Worm (Caenorhabditis elegans) whole organism, young adult: ENCODE measurements around the gene sqv-1.

ENCODE experiments used
- B0019.2 ChIP-seq: fragments of 200-800 bp; sonication (Bioruptor generic); conservative IDR thresholded peaks from 2 replicates; pipeline ENCODE4 v1.3.6; 2022; ENCODE audit warnings: missing genetic modification reagents, missing genetic modification characterization, missing compliant biosample characterization
- B0336.3 ChIP-seq: fragments of 200-800 bp; sonication (Bioruptor generic); IDR thresholded peaks from 2 replicates; pipeline ENCODE4 v1.3.6; 2022; ENCODE audit warnings: missing genetic modification characterization, missing compliant biosample characterization
- F23B12.7 ChIP-seq: sonication (generic microtip); optimal IDR thresholded peaks from 2 replicates; lab custom pipeline; 2017; ENCODE audit warnings: missing genetic modification characterization, mild to moderate bottlenecking, missing compliant biosample characterization, antibody characterized with exemption, moderate library complexity; ENCODE audit not compliant: insufficient read depth
- F39B2.1 ChIP-seq: fragments of 200-800 bp; sonication (Bioruptor generic); IDR thresholded peaks from 2 replicates; pipeline ENCODE4 v1.3.6; 2022; ENCODE audit warnings: missing genetic modification reagents, missing genetic modification characterization, missing compliant biosample characterization
- F49E8.2 ChIP-seq: sonication (generic microtip); optimal IDR thresholded peaks from 3 replicates; lab custom pipeline; 2017; ENCODE audit warnings: missing genetic modification characterization, mild to moderate bottlenecking, missing compliant biosample characterization, antibody characterized with exemption, moderate library complexity; ENCODE audit not compliant: insufficient read depth
- F55B11.4 ChIP-seq: sonication (generic microtip); optimal IDR thresholded peaks from 2 replicates; lab custom pipeline; 2016; ENCODE audit warnings: missing compliant biosample characterization, missing genetic modification characterization, borderline replicate concordance; ENCODE audit not compliant: insufficient read depth
- Y53G8AR.9 ChIP-seq: fragments of 200-800 bp; sonication (Bioruptor generic); conservative IDR thresholded peaks from 2 replicates; pipeline ENCODE4 v1.3.6; 2022; ENCODE audit warnings: missing genetic modification reagents, missing genetic modification characterization, missing compliant biosample characterization
- atf-7 ChIP-seq: sonication (generic microtip); optimal IDR thresholded peaks from 2 replicates; lab custom pipeline; 2017; ENCODE audit warnings: mild to moderate bottlenecking, missing genetic modification characterization, missing compliant biosample characterization
- ccch-3 ChIP-seq: fragments of 200-800 bp; sonication (Bioruptor generic); optimal IDR thresholded peaks from 2 replicates; lab custom pipeline; 2018; ENCODE audit warnings: mild to moderate bottlenecking, missing genetic modification characterization, missing compliant biosample characterization
- cebp-2 ChIP-seq: fragments of 200-800 bp; sonication (Bioruptor generic); IDR thresholded peaks from 2 replicates; pipeline ENCODE4 v1.3.6; 2022; ENCODE audit warnings: missing genetic modification characterization, missing compliant biosample characterization
- ceh-79 ChIP-seq: sonication (generic microtip); optimal IDR thresholded peaks from 2 replicates; lab custom pipeline; 2017; ENCODE audit warnings: mild to moderate bottlenecking, missing genetic modification characterization, missing compliant biosample characterization
- ceh-91 ChIP-seq: fragments of 200-800 bp; sonication (Bioruptor generic); IDR thresholded peaks from 2 replicates; pipeline ENCODE4 v1.3.6; 2022; ENCODE audit warnings: missing genetic modification reagents, missing genetic modification characterization, missing compliant biosample characterization
- chd-7 ChIP-seq: sonication (generic microtip); optimal IDR thresholded peaks from 2 replicates; lab custom pipeline; 2016; ENCODE audit warnings: mild to moderate bottlenecking, missing genetic modification characterization, moderate library complexity, missing compliant biosample characterization
- die-1 ChIP-seq: sonication (generic microtip); optimal IDR thresholded peaks from 2 replicates; lab custom pipeline; 2016; ENCODE audit warnings: missing genotype, mild to moderate bottlenecking, missing genetic modification characterization, missing compliant biosample characterization
- dox-1 ChIP-seq: fragments of 200-800 bp; sonication (Bioruptor generic); IDR thresholded peaks from 2 replicates; pipeline ENCODE4 v1.3.6; 2022; ENCODE audit warnings: missing genetic modification reagents, missing genetic modification characterization, missing compliant biosample characterization
- egl-18 ChIP-seq: fragments of 200-800 bp; sonication (Bioruptor generic); IDR thresholded peaks from 2 replicates; pipeline ENCODE4 v1.3.6; 2022; ENCODE audit warnings: missing genetic modification reagents, missing genetic modification characterization, missing compliant biosample characterization
- egl-44 ChIP-seq: fragments of 200-800 bp; sonication (Bioruptor generic); IDR thresholded peaks from 2 replicates; pipeline ENCODE4 v1.3.6; 2022; ENCODE audit warnings: missing genetic modification reagents, missing genetic modification characterization, missing compliant biosample characterization
- fkh-3 ChIP-seq: sonication (generic microtip); optimal IDR thresholded peaks from 2 replicates; lab custom pipeline; 2016; ENCODE audit warnings: mild to moderate bottlenecking, missing genetic modification characterization, missing compliant biosample characterization
- him-1 ChIP-seq: sonication (generic microtip); optimal IDR thresholded peaks from 2 replicates; lab custom pipeline; 2016; ENCODE audit warnings: missing genotype, missing genetic modification reagents, missing genetic modification characterization, missing compliant biosample characterization
- let-526 ChIP-seq: fragments of 200-800 bp; sonication (Bioruptor generic); IDR thresholded peaks from 2 replicates; pipeline ENCODE4 v1.3.6; 2022; ENCODE audit warnings: missing genetic modification reagents, missing genetic modification characterization, missing compliant biosample characterization
- let-607 ChIP-seq, 2 experiments: fragments of 200-800 bp in 1 of 2; sonication (Bioruptor generic) in 1 of 2; sonication (generic microtip) in 1 of 2; optimal IDR thresholded peaks; 2 replicates each; lab custom pipeline; 2016 to 2018; ENCODE audit warnings: mild to moderate bottlenecking in 2 of 2, missing compliant biosample characterization in 2 of 2, missing genetic modification characterization in 2 of 2, moderate library complexity in 2 of 2, missing genotype in 1 of 2
- lin-26 ChIP-seq: fragments of 200-800 bp; sonication (Bioruptor generic); IDR thresholded peaks from 2 replicates; pipeline ENCODE4 v1.3.6; 2022; ENCODE audit warnings: missing genetic modification reagents, missing genetic modification characterization, missing compliant biosample characterization
- lin-35 ChIP-seq, 3 experiments: fragments of 150-350 bp in 2 of 3; sonication (generic microtip) in 1 of 3; optimal IDR thresholded peaks; 2 replicates each; lab custom pipeline; 2014 to 2018; ENCODE audit warnings: missing biosample characterization in 3 of 3, missing genetic modification characterization in 3 of 3, missing genetic modification reagents in 3 of 3
- lin-54 ChIP-seq: fragments of 200-800 bp; sonication (Bioruptor generic); optimal IDR thresholded peaks from 2 replicates; lab custom pipeline; 2018; ENCODE audit warnings: mild to moderate bottlenecking, missing genetic modification characterization, missing compliant biosample characterization
- lir-1 ChIP-seq: fragments of 200-800 bp; sonication (Bioruptor generic); conservative IDR thresholded peaks from 2 replicates; pipeline ENCODE4 v1.3.6; 2022; ENCODE audit warnings: missing genetic modification reagents, missing genetic modification characterization, missing compliant biosample characterization
- lsl-1 ChIP-seq: fragments of 200-800 bp; sonication (Bioruptor generic); optimal IDR thresholded peaks from 2 replicates; lab custom pipeline; 2018; ENCODE audit warnings: mild to moderate bottlenecking, missing genetic modification characterization, moderate library complexity, missing compliant biosample characterization
- lsy-27 ChIP-seq: sonication (generic microtip); optimal IDR thresholded peaks from 2 replicates; lab custom pipeline; 2017; ENCODE audit warnings: missing genetic modification characterization, mild to moderate bottlenecking, missing compliant biosample characterization, antibody characterized with exemption, missing genotype, borderline replicate concordance; ENCODE audit not compliant: insufficient read depth
- madf-8 ChIP-seq: fragments of 200-800 bp; sonication (Bioruptor generic); conservative IDR thresholded peaks from 2 replicates; pipeline ENCODE4 v1.3.6; 2022; ENCODE audit warnings: missing genetic modification reagents, missing genetic modification characterization, missing compliant biosample characterization
- mxl-1 ChIP-seq: sonication (generic microtip); optimal IDR thresholded peaks from 2 replicates; lab custom pipeline; 2016; ENCODE audit warnings: missing genetic modification characterization, missing compliant biosample characterization
- nfya-1 ChIP-seq: sonication (generic microtip); optimal IDR thresholded peaks from 2 replicates; lab custom pipeline; 2017; ENCODE audit warnings: antibody characterized with exemption, missing compliant biosample characterization, missing genetic modification characterization, borderline replicate concordance; ENCODE audit not compliant: insufficient read depth
- nhr-27 ChIP-seq: fragments of 200-800 bp; sonication (Bioruptor generic); optimal IDR thresholded peaks from 2 replicates; lab custom pipeline; 2018; ENCODE audit warnings: mild to moderate bottlenecking, missing genetic modification characterization, moderate library complexity, missing compliant biosample characterization
- nhr-90 ChIP-seq: sonication (generic microtip); optimal IDR thresholded peaks from 2 replicates; lab custom pipeline; 2016; ENCODE audit warnings: missing genotype, mild to moderate bottlenecking, missing genetic modification characterization, missing compliant biosample characterization
- rcor-1 ChIP-seq: fragments of 200-800 bp; sonication (Bioruptor generic); IDR thresholded peaks from 2 replicates; pipeline ENCODE4 v1.3.6; 2022; ENCODE audit warnings: missing genetic modification reagents, missing genetic modification characterization, missing compliant biosample characterization
- rec-8 ChIP-seq, 2 experiments: sonication (generic microtip); optimal IDR thresholded peaks; 2 replicates each; lab custom pipeline; 2016; ENCODE audit warnings: mild to moderate bottlenecking in 2 of 2, missing genetic modification characterization in 2 of 2, missing genetic modification reagents in 2 of 2, missing genotype in 2 of 2, missing biosample characterization in 1 of 2, missing compliant biosample characterization in 1 of 2, moderate library complexity in 1 of 2
- rpc-1 ChIP-seq, 2 experiments: fragments of 150-350 bp in 1 of 2; sonication (generic microtip) in 1 of 2; optimal IDR thresholded peaks; 2 replicates each; lab custom pipeline; 2014 to 2018; ENCODE audit warnings: missing biosample characterization in 1 of 2, missing genetic modification characterization in 1 of 2, missing genetic modification reagents in 1 of 2, missing genotype in 1 of 2
- snpc-1.1 ChIP-seq: sonication (generic microtip); optimal IDR thresholded peaks from 2 replicates; lab custom pipeline; 2017; ENCODE audit warnings: missing genetic modification characterization, mild to moderate bottlenecking, missing compliant biosample characterization, antibody characterized with exemption, moderate library complexity, missing genotype, missing genetic modification reagents; ENCODE audit not compliant: insufficient read depth
- snpc-1.3 ChIP-seq: sonication (generic microtip); optimal IDR thresholded peaks from 2 replicates; lab custom pipeline; 2017; ENCODE audit warnings: missing genetic modification characterization, mild to moderate bottlenecking, missing compliant biosample characterization, antibody characterized with exemption, moderate library complexity, missing genotype, missing genetic modification reagents; ENCODE audit not compliant: insufficient read depth
- snpc-4 ChIP-seq, 5 experiments: fragments of 150-350 bp in 1 of 5; sonication (generic microtip) in 4 of 5; optimal IDR thresholded peaks; 2 replicates each; lab custom pipeline; 2014 to 2018; ENCODE audit warnings: missing genetic modification characterization in 5 of 5, missing biosample characterization in 3 of 5, antibody characterized with exemption in 2 of 5, mild to moderate bottlenecking in 2 of 5, missing compliant biosample characterization in 2 of 5, missing genotype in 2 of 5, moderate library complexity in 2 of 5, missing genetic modification reagents in 1 of 5
- unc-130 ChIP-seq: sonication (generic microtip); optimal IDR thresholded peaks from 2 replicates; lab custom pipeline; 2016; ENCODE audit warnings: missing genetic modification reagents, missing genetic modification characterization, missing compliant biosample characterization
- zfh-2 ChIP-seq: fragments of 200-800 bp; sonication (Bioruptor generic); conservative IDR thresholded peaks from 2 replicates; pipeline ENCODE4 v1.3.6; 2022; ENCODE audit warnings: missing genetic modification reagents, missing genetic modification characterization, missing compliant biosample characterization
- ztf-18 ChIP-seq: sonication (generic microtip); optimal IDR thresholded peaks from 2 replicates; lab custom pipeline; 2016; ENCODE audit warnings: missing genotype, mild to moderate bottlenecking, missing genetic modification characterization, missing compliant biosample characterization
- ztf-6 ChIP-seq: fragments of 200-800 bp; sonication (Bioruptor generic); IDR thresholded peaks from 2 replicates; pipeline ENCODE4 v1.3.6; 2022; ENCODE audit warnings: missing genetic modification reagents, missing genetic modification characterization, missing compliant biosample characterization

The sqv-1 gene

DNA sequence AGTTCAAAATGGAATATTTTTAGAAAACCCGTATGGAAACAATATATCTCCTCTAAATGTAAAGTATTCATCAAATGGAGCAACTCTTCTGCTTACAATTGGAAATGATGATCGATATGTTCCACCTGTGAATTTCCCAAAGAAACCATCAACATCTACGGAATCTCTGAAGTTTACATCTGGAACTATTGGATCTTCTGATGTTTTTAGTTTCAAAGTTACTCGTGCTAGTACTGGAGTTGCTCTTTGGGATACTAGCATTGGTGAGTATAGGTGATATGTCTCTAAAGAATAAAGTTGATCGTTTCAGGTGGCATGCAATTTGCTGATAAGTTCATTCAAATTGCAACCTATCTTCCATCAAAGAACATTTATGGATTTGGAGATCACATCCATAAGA is 7.0 kb downstream of the sqv-1 start:
- TF ChIP-seq rec-8 (tag; optimal IDR thresholded peaks at IDR 0.05; lab: Kevin White, UChicago) (no peak), F55B11.4 (tag; lab: Kevin White, UChicago) (no peak), F23B12.7 (tag; lab: Kevin White, UChicago) (no peak), atf-7 (tag; lab: Kevin White, UChicago) (no peak), die-1 (tag; lab: Kevin White, UChicago) (no peak), lin-54 (no peak), fkh-3 (tag; lab: Kevin White, UChicago) (no peak), nfya-1 (tag; lab: Kevin White, UChicago) (no peak), nhr-27 (tag; lab: Kevin White, UChicago) (no peak), ceh-91 (no peak)

ce11 chrIV:8369135-8369534 is 8.2 kb downstream of the sqv-1 start, which contains the start of gene D2096.6:
TSS of gene D2096.6 (minus strand) at chrIV:8369235.
- TF ChIP-seq atf-7 (tag; lab: Kevin White, UChicago) (no peak), lir-1 (GFP tag; lab: Robert Waterston, UW) (no peak), egl-18 (GFP tag; lab: Robert Waterston, UW) (no peak), B0336.3 (GFP tag; lab: Robert Waterston, UW) (no peak), let-526 (GFP tag; lab: Robert Waterston, UW) (no peak), ccch-3 (no peak), snpc-4 (GFP tag; optimal IDR thresholded peaks at IDR 0.05; lab: Kevin White, UChicago) (no peak), snpc-4 (tag; optimal IDR thresholded peaks at IDR 0.05; lab: Kevin White, UChicago) (no peak), lin-26 (GFP tag; lab: Robert Waterston, UW) (no peak), nfya-1 (tag; lab: Kevin White, UChicago) (no peak), zfh-2 (GFP tag; lab: Robert Waterston, UW) (no peak), snpc-1.3 (tag; lab: Kevin White, UChicago) (no peak), chd-7 (no peak), F49E8.2 (tag; lab: Kevin White, UChicago) (no peak), snpc-1.1 (tag; lab: Kevin White, UChicago) (no peak), nhr-90 (tag; lab: Kevin White, UChicago) (no peak)

- TF ChIP-seq rcor-1 (GFP tag; lab: Robert Waterston, UW) (peak; percentile 71), Y53G8AR.9 (GFP tag; lab: Robert Waterston, UW) (peak; percentile 80), egl-44 (GFP tag; lab: Robert Waterston, UW) (peak; percentile 67; the same call in 1 of the 2 replicates), F39B2.1 (no peak), ceh-79 (tag; lab: Kevin White, UChicago) (peak; percentile 56), rec-8 (tag; optimal IDR thresholded peaks at IDR 0.05; lab: Kevin White, UChicago) (peak; percentile 51 to 76), F23B12.7 (tag; lab: Kevin White, UChicago) (peak; percentile 31), lsy-27 (tag; lab: Kevin White, UChicago) (peak; percentile 71), him-1 (peak; percentile 88), madf-8 (GFP tag; lab: Robert Waterston, UW) (0 out of 2 replicates have a peak, but pooled peaks have one; percentile 25), let-607 (tag; optimal IDR thresholded peaks at IDR 0.05; lab: Kevin White, UChicago) (peak in 1 of 2 experiments; percentile 50), lin-35 (GFP tag; optimal IDR thresholded peaks at IDR 0.05; lab: Kevin White, UChicago) (peak in 1 of 3 experiments; percentile 61), ztf-6 (GFP tag; lab: Robert Waterston, UW) (0 out of 2 replicates have a peak, but pooled peaks have one; percentile 48), unc-130 (GFP tag; lab: Kevin White, UChicago) (peak; percentile 85), rpc-1 (optimal IDR thresholded peaks at IDR 0.05; lab: Kevin White, UChicago) (peak; percentile 87), rpc-1 (tag; optimal IDR thresholded peaks at IDR 0.05; lab: Kevin White, UChicago) (peak; percentile 86), mxl-1 (tag; lab: Kevin White, UChicago) (peak; percentile 76), B0019.2 (GFP tag; lab: Robert Waterston, UW) (no peak; the same call in 1 of the 2 replicates), lsl-1 (GFP tag; lab: Kevin White, UChicago) (peak; percentile 44), dox-1 (peak; percentile 82), ztf-18 (tag; lab: Kevin White, UChicago) (peak; percentile 72), cebp-2 (GFP tag; lab: Robert Waterston, UW) (no peak)
Observed at ce11 chrIV:8375381-8375780, 14.5 kb downstream of the sqv-1 start.
